Worm (Caenorhabditis elegans) whole organism, L4/young adult: Measurements from ENCODE around the gene srw-98.

Experiments used
- W03F9.2 ChIP-seq: fragments of 150-350 bp; optimal IDR thresholded peaks from 2 replicates; lab custom pipeline; 2014; ENCODE audit warnings: missing biosample characterization, missing genetic modification characterization
- dao-5 ChIP-seq: sonication (generic microtip); optimal IDR thresholded peaks from 2 replicates; lab custom pipeline; 2016; ENCODE audit warnings: missing genotype, missing genetic modification characterization, moderate library complexity, missing compliant biosample characterization
- him-1 ChIP-seq: sonication (generic microtip); optimal IDR thresholded peaks from 2 replicates; lab custom pipeline; 2016; ENCODE audit warnings: missing genotype, missing genetic modification reagents, missing genetic modification characterization, missing compliant biosample characterization

srw-98 gene

DNA sequence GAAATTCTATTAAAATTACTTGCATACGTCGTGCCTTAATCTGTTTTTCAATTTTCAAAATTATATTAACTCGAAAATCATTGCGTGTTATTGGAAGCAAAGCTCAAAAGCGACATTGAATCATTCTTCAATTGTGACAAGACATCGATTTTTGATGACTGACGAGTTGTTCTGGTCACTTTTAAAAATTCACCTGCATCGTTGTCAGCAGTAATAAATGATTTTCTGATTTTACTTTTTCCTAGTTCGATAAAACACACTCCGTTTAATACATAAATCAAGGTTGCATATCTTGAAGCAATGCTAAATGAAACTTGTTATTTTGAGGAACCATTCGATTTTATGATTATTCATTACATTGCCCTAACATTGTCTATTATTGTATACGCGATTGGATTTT lies 4.2 kb upstream of the srw-98 start, which contains the start of gene srh-3:
TSS of gene srh-3 (plus strand) at position 301 of the 400 bp plus-strand sequence.
- TF ChIP-seq dao-5 (tag; lab: Kevin White, UChicago) (no peak), W03F9.2 (tag; lab: Kevin White, UChicago) (no peak), him-1 (tag; lab: Kevin White, UChicago) (no peak)

DNA sequence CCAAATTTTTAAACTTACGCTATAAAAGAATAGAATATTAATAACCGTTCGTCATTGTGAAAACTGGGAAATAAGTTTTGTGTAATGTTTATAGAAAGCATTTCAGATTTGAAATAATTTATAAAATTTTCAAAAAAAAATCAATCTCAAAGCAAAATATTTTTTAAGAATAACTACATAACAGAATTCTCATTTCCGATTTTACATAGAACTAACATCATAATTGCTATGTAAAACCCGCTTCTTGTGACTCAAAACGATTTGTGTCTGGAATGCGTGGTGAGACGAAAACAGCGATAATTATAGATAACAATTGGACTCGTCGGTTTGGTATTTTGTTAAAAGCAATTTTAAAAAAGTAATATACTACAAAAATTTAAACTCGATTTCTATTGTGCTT lies 2.6 kb upstream of the srw-98 start, which contains the start of gene srw-91:
TSS of gene srw-91 (minus strand) at position 101 of the 400 bp plus-strand sequence.
- no peak for TF ChIP-seq him-1 (tag; lab: Kevin White, UChicago)

DNA sequence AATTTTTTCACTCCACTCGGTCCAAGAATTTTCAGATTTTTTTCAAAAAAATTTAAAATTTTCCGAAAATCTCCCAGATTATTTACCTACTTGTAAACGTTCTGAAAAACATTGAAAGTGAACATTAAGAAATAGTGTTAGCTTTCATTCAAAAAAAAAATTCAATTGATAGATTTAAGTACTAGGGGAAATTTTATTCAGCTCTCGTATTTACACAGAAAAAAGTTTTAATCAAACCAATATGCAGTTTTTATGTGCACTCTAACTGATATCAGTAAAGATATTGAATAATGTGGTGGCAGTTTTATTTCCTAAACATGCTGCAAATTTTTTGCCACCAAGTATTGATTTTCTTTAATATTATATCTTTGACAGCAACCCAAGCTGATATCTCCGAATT lies 9.9 kb downstream of the srw-98 start, which contains the start of gene irld-42:
TSS of gene irld-42 (plus strand) at position 301 of the 400 bp plus-strand sequence.
- TF ChIP-seq dao-5 (tag; lab: Kevin White, UChicago), result no peak
- TF ChIP-seq W03F9.2 (tag; lab: Kevin White, UChicago), result no peak
- TF ChIP-seq him-1 (tag; lab: Kevin White, UChicago), result no peak

DNA sequence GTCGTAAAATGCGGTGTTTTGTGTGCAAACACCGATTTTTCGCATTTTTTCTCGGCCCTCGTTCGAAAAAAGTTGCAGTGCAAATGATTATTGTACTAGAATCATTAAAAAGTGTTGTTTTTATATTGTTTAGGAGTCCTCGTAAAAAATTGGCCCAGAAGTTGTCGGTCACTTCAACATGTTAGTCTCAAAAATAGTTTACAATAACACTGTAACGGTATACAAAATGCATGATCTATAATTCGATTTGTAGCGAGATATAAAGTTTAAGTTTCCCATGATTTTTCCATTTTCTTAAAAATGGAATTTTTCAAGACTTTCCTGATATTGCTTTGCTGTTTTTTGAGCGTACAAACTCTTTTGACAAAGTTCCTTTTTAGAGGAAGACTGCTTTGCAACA lies 11.2 kb downstream of the srw-98 start, which contains the start of gene K04F1.8:
TSS of gene K04F1.8 (plus strand) at position 301 of the 400 bp plus-strand sequence.
- no peak for TF ChIP-seq him-1 (tag; lab: Kevin White, UChicago)

DNA sequence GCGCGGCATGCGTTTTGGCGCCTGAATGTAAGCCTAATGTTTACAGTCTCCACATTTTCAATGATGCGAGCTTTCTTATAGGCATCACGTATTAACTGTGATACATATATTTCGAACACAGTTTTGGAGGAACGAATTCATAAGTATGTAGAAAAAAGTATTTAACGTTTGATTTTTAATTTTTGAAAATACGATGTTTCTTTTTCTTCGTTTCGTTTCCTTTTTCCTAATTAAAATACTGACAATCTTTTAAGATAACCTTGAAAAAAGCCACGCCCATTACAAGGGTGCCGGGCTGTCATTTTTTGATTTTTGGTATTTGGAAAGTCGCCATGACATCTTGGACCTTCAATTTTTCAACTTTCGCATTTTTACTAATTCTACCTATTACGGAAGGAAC lies 13.2 kb downstream of the srw-98 start, which contains the start of gene K04F1.9:
TSS of gene K04F1.9 (plus strand) at position 301 of the 400 bp plus-strand sequence.
- TF ChIP-seq W03F9.2 (tag; lab: Kevin White, UChicago), result no peak
- no peak for TF ChIP-seq him-1 (tag; lab: Kevin White, UChicago)
- no peak for TF ChIP-seq dao-5 (tag; lab: Kevin White, UChicago)

DNA sequence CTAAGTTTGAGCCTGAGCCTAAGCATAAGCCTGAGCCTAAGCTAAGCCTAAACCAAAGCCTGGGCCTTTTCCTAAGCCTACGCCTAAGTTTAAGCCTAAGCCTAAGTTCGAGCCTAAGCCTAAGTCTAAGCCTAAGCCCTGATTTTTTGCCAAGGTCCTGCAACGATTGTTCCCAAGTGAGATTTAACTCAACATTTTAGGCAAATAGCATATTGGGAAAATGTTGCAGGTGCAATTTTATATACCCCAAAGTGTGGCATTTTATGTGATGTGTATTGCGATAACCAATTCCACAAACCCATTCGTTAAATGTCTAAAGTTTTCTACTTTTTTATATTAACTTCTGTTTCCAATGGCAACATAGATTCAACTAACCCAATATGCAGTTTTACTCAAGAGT lies 15.9 kb downstream of the srw-98 start, which contains the start of gene irld-40:
TSS of gene irld-40 (plus strand) at position 301 of the 400 bp plus-strand sequence.
- TF ChIP-seq him-1 (tag; lab: Kevin White, UChicago) (no peak), dao-5 (tag; lab: Kevin White, UChicago) (no peak), W03F9.2 (tag; lab: Kevin White, UChicago) (no peak)

DNA sequence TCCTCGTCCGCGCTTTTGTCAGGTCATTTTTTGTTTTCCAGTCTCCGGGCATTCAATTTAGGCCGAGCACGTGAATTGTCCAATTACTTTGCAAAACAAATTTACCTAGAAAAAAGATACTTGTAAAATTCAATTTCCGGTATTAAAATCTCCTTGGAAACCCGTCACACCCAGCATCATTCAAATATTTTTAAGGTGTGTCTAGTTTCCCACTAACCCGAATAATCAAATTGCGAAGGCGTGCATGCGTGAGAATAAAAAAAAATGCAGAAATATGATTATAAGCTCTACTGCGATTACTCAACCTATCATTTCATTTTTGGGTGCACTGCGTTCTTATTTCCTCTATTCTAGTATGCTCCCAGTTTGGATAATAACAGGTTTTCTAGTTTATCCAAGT lies 23.3 kb downstream of the srw-98 start, which contains the start of gene irld-11:
TSS of gene irld-11 (plus strand) at position 301 of the 400 bp plus-strand sequence.
- TF ChIP-seq him-1 (tag; lab: Kevin White, UChicago) (no peak), dao-5 (tag; lab: Kevin White, UChicago) (no peak), W03F9.2 (tag; lab: Kevin White, UChicago) (no peak)

DNA sequence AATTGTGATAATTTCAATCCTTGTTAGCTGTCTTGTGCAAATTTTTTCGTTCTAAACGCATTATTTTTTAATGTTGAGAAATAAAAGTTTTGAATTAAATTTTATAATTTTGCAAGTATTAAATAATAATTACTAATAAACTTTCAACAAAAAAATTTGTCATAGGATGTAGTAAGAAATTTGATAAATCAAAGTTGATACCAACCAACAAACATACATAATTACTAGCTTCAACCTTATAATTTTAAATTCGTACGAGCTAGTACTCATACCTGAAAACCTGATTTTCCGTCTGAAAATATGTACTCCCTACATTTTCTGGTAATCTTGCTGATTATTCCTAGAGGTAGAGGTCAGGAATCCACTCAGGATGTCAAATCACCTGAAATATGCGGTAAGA lies 27.1 kb downstream of the srw-98 start, which contains the start of gene irld-44:
TSS of gene irld-44 (plus strand) at position 301 of the 400 bp plus-strand sequence.
- TF ChIP-seq W03F9.2 (tag; lab: Kevin White, UChicago) (no peak), dao-5 (tag; lab: Kevin White, UChicago) (no peak), him-1 (tag; lab: Kevin White, UChicago) (no peak)

DNA sequence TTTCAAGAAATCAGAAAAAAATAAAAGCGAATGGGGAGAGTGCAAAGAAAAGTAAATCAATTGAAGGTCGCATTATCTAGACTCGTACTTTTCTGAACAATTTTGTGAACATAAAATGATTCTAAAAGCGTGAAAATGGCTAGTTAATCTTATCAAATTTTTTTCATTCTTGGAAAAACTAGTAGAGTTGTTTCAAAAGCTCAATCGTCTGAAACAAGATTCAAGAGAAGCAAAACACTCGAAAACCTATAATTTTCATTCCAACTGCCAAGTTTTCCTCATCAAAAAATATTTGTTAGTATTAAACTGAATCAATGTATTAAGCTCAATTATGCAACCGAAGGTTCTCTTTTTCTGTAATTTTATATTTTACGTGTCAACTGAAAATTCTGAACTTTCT lies 30.1 kb downstream of the srw-98 start, which contains the start of gene irld-45:
TSS of gene irld-45 (plus strand) at position 301 of the 400 bp plus-strand sequence.
- no peak for TF ChIP-seq him-1 (tag; lab: Kevin White, UChicago)

DNA sequence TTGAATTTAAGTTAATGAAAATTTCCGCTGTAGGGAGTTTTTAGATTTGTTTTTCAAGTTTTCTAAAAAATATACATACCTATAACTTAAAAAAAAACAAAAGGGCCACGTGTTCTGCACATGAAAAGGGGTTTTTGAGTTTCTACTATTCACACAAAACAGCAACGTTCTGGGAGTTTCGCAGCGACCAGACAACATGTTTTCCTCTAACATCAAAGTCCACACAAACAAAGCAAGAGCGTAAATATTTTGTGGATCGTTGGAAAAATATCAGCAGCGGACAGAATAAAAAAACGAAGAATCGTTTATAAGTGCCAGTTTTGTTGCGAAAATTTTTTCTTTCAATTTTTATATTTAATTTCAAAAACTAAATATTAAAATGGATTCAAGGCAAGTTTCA lies 34.2 kb downstream of the srw-98 start, which contains the start of gene alh-2:
TSS of gene alh-2 (plus strand) at position 284 of the 400 bp plus-strand sequence.
- no peak for TF ChIP-seq dao-5 (tag; lab: Kevin White, UChicago)
- TF ChIP-seq him-1 (tag; lab: Kevin White, UChicago), result no peak
- TF ChIP-seq W03F9.2 (tag; lab: Kevin White, UChicago), result no peak

DNA sequence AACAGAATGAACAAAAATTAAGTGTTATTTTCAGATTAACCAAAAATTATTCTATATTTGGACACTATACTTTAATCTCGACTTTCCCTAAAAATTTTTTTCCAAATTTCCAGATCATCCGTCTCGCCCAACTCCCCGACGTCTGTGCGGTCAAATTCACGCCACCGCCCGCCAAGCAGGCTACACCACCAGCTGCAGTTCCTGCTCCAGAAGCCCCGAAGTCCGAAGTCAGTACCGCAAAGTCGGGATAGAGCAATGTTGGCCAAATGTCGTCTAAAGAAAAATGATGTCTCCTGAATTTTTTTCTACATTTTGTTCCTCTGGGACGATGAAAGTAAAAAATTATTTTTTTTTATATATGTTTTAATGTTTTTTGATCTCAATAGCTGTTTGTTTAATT lies 35.4 kb downstream of the srw-98 start:
- no peak for TF ChIP-seq him-1 (tag; lab: Kevin White, UChicago)
- TF ChIP-seq W03F9.2 (tag; lab: Kevin White, UChicago), result no peak
- no peak for TF ChIP-seq dao-5 (tag; lab: Kevin White, UChicago)

DNA sequence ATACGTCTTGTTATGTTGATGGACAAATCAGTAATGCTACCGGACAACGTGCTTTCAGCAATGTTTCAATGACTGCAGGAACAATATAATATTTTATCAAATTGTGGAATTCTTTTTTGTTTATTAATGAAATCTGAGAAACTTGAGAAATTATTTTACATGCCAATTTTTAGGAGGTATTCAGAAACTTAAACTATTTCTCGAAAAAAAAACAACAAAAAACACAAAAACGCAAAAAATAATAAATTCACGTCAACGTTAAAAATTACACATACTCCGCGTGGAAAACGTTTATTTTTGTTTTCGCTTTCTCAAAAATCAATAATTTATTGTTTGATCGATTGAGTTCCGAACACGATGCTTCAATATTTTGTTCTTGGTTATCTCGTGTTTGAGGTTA lies 35.9 kb downstream of the srw-98 start, which contains the start of gene Y46H3D.1:
TSS of gene Y46H3D.1 (plus strand) at position 301 of the 400 bp plus-strand sequence.
- no peak for TF ChIP-seq him-1 (tag; lab: Kevin White, UChicago)
- TF ChIP-seq dao-5 (tag; lab: Kevin White, UChicago), result no peak
- TF ChIP-seq W03F9.2 (tag; lab: Kevin White, UChicago), result no peak

DNA sequence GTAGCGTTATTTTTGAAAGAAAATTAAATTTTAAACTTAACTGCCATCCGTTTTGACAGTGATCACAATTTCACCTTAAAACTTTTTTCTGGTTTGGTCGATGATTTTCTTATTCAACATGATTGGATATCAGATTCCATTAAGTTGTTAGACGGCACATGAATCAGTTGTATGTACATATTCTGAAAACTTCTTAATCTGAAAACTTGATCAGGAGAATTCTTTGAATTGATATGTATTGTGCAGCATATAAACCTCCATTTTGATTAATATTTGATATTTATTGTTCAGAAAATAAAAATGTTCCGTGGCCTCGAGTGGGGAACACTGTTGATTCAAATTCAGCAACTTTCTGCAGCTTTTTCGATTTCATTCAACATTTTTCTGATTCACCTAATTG lies 38.1 kb downstream of the srw-98 start, which contains the start of gene str-221:
TSS of gene str-221 (plus strand) at position 301 of the 400 bp plus-strand sequence.
- TF ChIP-seq dao-5 (tag; lab: Kevin White, UChicago) (no peak), W03F9.2 (tag; lab: Kevin White, UChicago) (no peak), him-1 (tag; lab: Kevin White, UChicago) (no peak)

DNA sequence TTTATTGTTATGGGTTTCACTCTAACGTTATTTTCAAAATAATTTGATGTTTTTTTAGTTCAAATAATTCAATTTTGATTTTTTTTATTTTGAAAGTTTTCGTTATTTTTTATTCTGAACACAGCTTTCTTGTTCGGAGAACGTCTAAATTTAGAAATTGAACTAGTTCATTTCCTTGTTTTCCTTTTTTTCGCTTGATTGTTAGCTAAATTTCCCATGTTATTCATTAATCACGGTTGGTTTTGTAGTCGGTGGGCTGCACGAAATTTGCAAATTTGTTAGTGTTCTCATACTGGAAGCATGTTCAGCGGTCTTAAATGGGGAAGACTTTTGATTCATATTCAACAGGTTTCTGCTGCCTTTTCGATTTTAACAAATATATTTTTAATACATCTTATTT lies 42.3 kb downstream of the srw-98 start, which contains the start of gene str-222:
TSS of gene str-222 (plus strand) at position 301 of the 400 bp plus-strand sequence.
- TF ChIP-seq him-1 (tag; lab: Kevin White, UChicago) (no peak), dao-5 (tag; lab: Kevin White, UChicago) (no peak), W03F9.2 (tag; lab: Kevin White, UChicago) (no peak)
